Fruit fly (Drosophila melanogaster) whole organism, embryonic: ENCODE measurements around the gene CG8460.
A peak's percentile ranks its signal among the peaks of the same experiment; 100 is the strongest.

Experiments used
- Atf-2 ChIP-seq: fragments of 200-800 bp; sonication (Bioruptor generic); optimal IDR thresholded peaks from 2 replicates; lab custom pipeline; 2016; ENCODE audit warnings: missing biosample characterization, missing genetic modification characterization
- Awh ChIP-seq: fragments of 200-800 bp; sonication (Bioruptor generic); IDR thresholded peaks from 2 replicates; pipeline ENCODE4, ENCODE4 v1.3.6; 2022; ENCODE audit warnings: missing biosample characterization, missing genetic modification characterization
- CG10147 ChIP-seq: fragments of 200-800 bp; sonication (Bioruptor generic); optimal IDR thresholded peaks from 2 replicates; lab custom pipeline; 2019; ENCODE audit warnings: missing biosample characterization, mild to moderate bottlenecking, missing genetic modification characterization, moderate library complexity
- CG12659 ChIP-seq: fragments of 200-800 bp; sonication (Bioruptor generic); optimal IDR thresholded peaks from 3 replicates; lab custom pipeline; 2017; ENCODE audit warnings: mild to moderate bottlenecking, missing biosample characterization, missing genetic modification reagents, missing genetic modification characterization
- CG15269 ChIP-seq: fragments of 200-800 bp; sonication (Bioruptor generic); optimal IDR thresholded peaks from 2 replicates; lab custom pipeline; 2018; ENCODE audit warnings: missing biosample characterization, mild to moderate bottlenecking, missing genetic modification characterization, moderate library complexity
- CG15514 ChIP-seq: fragments of 200-800 bp; sonication (Bioruptor generic); optimal IDR thresholded peaks from 3 replicates; lab custom pipeline; 2017; ENCODE audit warnings: missing biosample characterization, missing genetic modification characterization, mild to moderate bottlenecking, moderate library complexity, missing genetic modification reagents
- CG17568 ChIP-seq: fragments of 200-800 bp; sonication (Bioruptor generic); optimal IDR thresholded peaks from 2 replicates; lab custom pipeline; 2018; ENCODE audit warnings: missing biosample characterization, mild to moderate bottlenecking, missing genetic modification characterization, moderate library complexity
- CG17829 ChIP-seq: fragments of 200-800 bp; optimal IDR thresholded peaks from 2 replicates; lab custom pipeline; 2019; ENCODE audit warnings: missing biosample characterization, mild to moderate bottlenecking, missing genetic modification characterization, moderate library complexity
- CG18599 ChIP-seq: fragments of 200-800 bp; sonication (Bioruptor generic); optimal IDR thresholded peaks from 3 replicates; lab custom pipeline; 2017; ENCODE audit warnings: missing biosample characterization, missing genetic modification characterization, mild to moderate bottlenecking, moderate library complexity, missing genetic modification reagents
- CG4282 ChIP-seq: fragments of 200-800 bp; sonication (Bioruptor generic); optimal IDR thresholded peaks from 2 replicates; lab custom pipeline; 2016; ENCODE audit warnings: missing biosample characterization, missing genetic modification characterization
- CG4328 ChIP-seq: fragments of 200-800 bp; sonication (Bioruptor generic); optimal IDR thresholded peaks from 3 replicates; lab custom pipeline; 2017; ENCODE audit warnings: missing biosample characterization, missing genetic modification reagents, missing genetic modification characterization
- CG43689 ChIP-seq: fragments of 200-800 bp; sonication (Bioruptor generic); IDR thresholded peaks from 2 replicates; pipeline ENCODE4 v1.3.6; 2022; ENCODE audit warnings: missing biosample characterization, missing genetic modification characterization
- CG4730 ChIP-seq: fragments of 200-800 bp; sonication (Bioruptor generic); IDR thresholded peaks from 2 replicates; pipeline ENCODE4 v1.3.6; 2022; ENCODE audit warnings: missing biosample characterization, missing genetic modification characterization
- CG4854 ChIP-seq: fragments of 200-800 bp; sonication (Bioruptor generic); optimal IDR thresholded peaks from 2 replicates; lab custom pipeline; 2016; ENCODE audit warnings: missing biosample characterization, missing genetic modification characterization, inconsistent platforms
- CG6175 ChIP-seq: fragments of 200-800 bp; sonication (Bioruptor generic); IDR thresholded peaks from 3 replicates; pipeline ENCODE4 v1.3.6; 2022; ENCODE audit warnings: missing biosample characterization, missing genetic modification characterization
- CG8478 ChIP-seq: fragments of >200 bp; optimal IDR thresholded peaks from 2 replicates; lab custom pipeline; 2018
- CG9609 ChIP-seq: fragments of 200-800 bp; sonication (Bioruptor generic); optimal IDR thresholded peaks from 3 replicates; lab custom pipeline; 2016; ENCODE audit warnings: missing biosample characterization, missing genetic modification characterization
- CG9876 ChIP-seq: fragments of 200-800 bp; sonication (Bioruptor generic); optimal IDR thresholded peaks from 2 replicates; lab custom pipeline; 2016; ENCODE audit warnings: missing biosample characterization, missing genetic modification characterization
- CG9932 ChIP-seq: fragments of 200-800 bp; sonication (Bioruptor generic); IDR thresholded peaks from 2 replicates; pipeline ENCODE4 v1.3.6; 2022; ENCODE audit warnings: missing biosample characterization, missing genetic modification characterization
- Dll ChIP-seq: fragments of 200-800 bp; sonication (Bioruptor generic); IDR thresholded peaks from 4 replicates; pipeline ENCODE4 v1.3.6; 2022; ENCODE audit warnings: missing biosample characterization, missing genetic modification characterization; ENCODE audit not compliant: partially characterized antibody
- ERR ChIP-seq: fragments of 200-800 bp; sonication (Bioruptor generic); optimal IDR thresholded peaks from 2 replicates; lab custom pipeline; 2016; ENCODE audit warnings: missing biosample characterization, missing genetic modification characterization
- Fer3 ChIP-seq: fragments of 200-800 bp; sonication (Bioruptor generic); optimal IDR thresholded peaks from 2 replicates; lab custom pipeline; 2018; ENCODE audit warnings: missing biosample characterization, mild to moderate bottlenecking, missing genetic modification characterization, moderate library complexity
- GATAe ChIP-seq: fragments of 200-800 bp; sonication (Bioruptor generic); conservative IDR thresholded peaks from 2 replicates; pipeline ENCODE4 v1.3.6; 2022; ENCODE audit warnings: missing biosample characterization, missing genetic modification characterization
- MESR4 ChIP-seq: fragments of 200-800 bp; sonication (Bioruptor generic); optimal IDR thresholded peaks from 2 replicates; lab custom pipeline; 2018; ENCODE audit warnings: missing biosample characterization, mild to moderate bottlenecking, missing genetic modification characterization, moderate library complexity
- Med ChIP-seq: fragments of 200-800 bp; sonication (Bioruptor generic); peaks from one replicate; lab custom pipeline; 2016; ENCODE audit warnings: missing biosample characterization, missing genetic modification characterization, mild to moderate bottlenecking, inconsistent platforms, moderate library complexity
- Optix ChIP-seq: fragments of 200-800 bp; sonication (Bioruptor generic); IDR thresholded peaks from 3 replicates; pipeline ENCODE4 v1.3.6; 2022; ENCODE audit warnings: missing biosample characterization, missing genetic modification characterization
- Vsx1 ChIP-seq: fragments of 200-800 bp; sonication (Bioruptor generic); optimal IDR thresholded peaks from 2 replicates; lab custom pipeline; 2017; ENCODE audit warnings: missing biosample characterization, mild to moderate bottlenecking, missing genetic modification characterization, missing genetic modification reagents
- bsh ChIP-seq, 2 experiments: fragments of 200-800 bp; sonication (Bioruptor generic); optimal IDR thresholded peaks; 2 replicates each; lab custom pipeline; 2017 to 2018; ENCODE audit warnings: mild to moderate bottlenecking in 2 of 2, missing biosample characterization in 2 of 2, missing genetic modification characterization in 2 of 2, moderate library complexity in 1 of 2
- corto ChIP-seq: fragments of 200-800 bp; sonication (Bioruptor generic); optimal IDR thresholded peaks from 2 replicates; lab custom pipeline; 2016; ENCODE audit warnings: missing biosample characterization, mild to moderate bottlenecking, missing genetic modification characterization, moderate library complexity
- cwo ChIP-seq: fragments of 200-800 bp; sonication (Bioruptor generic); optimal IDR thresholded peaks from 3 replicates; lab custom pipeline; 2017; ENCODE audit warnings: missing biosample characterization, missing genetic modification characterization, mild to moderate bottlenecking, moderate library complexity, missing genetic modification reagents
- dmrt11E ChIP-seq: fragments of 200-800 bp; sonication (Bioruptor generic); optimal IDR thresholded peaks from 3 replicates; lab custom pipeline; 2018; ENCODE audit warnings: missing biosample characterization, mild to moderate bottlenecking, missing genetic modification characterization, moderate library complexity
- ewg ChIP-seq: fragments of 200-800 bp; sonication (Bioruptor generic); optimal IDR thresholded peaks from 3 replicates; lab custom pipeline; 2017; ENCODE audit warnings: mild to moderate bottlenecking, missing biosample characterization, missing genetic modification reagents, missing genetic modification characterization
- eyg ChIP-seq: fragments of 200-800 bp; sonication (Bioruptor generic); optimal IDR thresholded peaks from 3 replicates; lab custom pipeline; 2016; ENCODE audit warnings: missing biosample characterization, missing genetic modification characterization
- fd102C ChIP-seq: fragments of 200-800 bp; sonication (Bioruptor generic); optimal IDR thresholded peaks from 2 replicates; lab custom pipeline; 2018; ENCODE audit warnings: missing biosample characterization, mild to moderate bottlenecking, missing genetic modification characterization, moderate library complexity
- fru ChIP-seq: fragments of >200 bp; optimal IDR thresholded peaks from 2 replicates; lab custom pipeline; 2017
- her ChIP-seq: fragments of 200-800 bp; sonication (Bioruptor generic); optimal IDR thresholded peaks from 2 replicates; lab custom pipeline; 2016; ENCODE audit warnings: missing biosample characterization, missing genetic modification characterization
- nau ChIP-seq: fragments of 200-800 bp; sonication (Bioruptor generic); optimal IDR thresholded peaks from 3 replicates; lab custom pipeline; 2017; ENCODE audit warnings: missing biosample characterization, mild to moderate bottlenecking, missing genetic modification characterization, missing genetic modification reagents
- nmo ChIP-seq: fragments of 200-800 bp; sonication (Bioruptor generic); optimal IDR thresholded peaks from 2 replicates; lab custom pipeline; 2018; ENCODE audit warnings: missing biosample characterization, mild to moderate bottlenecking, missing genetic modification characterization, moderate library complexity
- otp ChIP-seq: fragments of 200-800 bp; sonication (Bioruptor generic); IDR thresholded peaks from 3 replicates; pipeline ENCODE4, ENCODE4 v1.3.6; 2022; ENCODE audit warnings: missing biosample characterization, missing genetic modification characterization
- pan ChIP-seq, 4 experiments: fragments of >200 bp in 3 of 4; fragments of 200-800 bp in 1 of 4; sonication (Bioruptor generic) in 1 of 4; optimal IDR thresholded peaks in 3 of 4; IDR thresholded peaks in 1 of 4; 2 replicates each; pipeline versions ENCODE4 v1.3.6 to Lab custom; 2017 to 2022; ENCODE audit warnings: missing biosample characterization in 2 of 4, missing genetic modification characterization in 2 of 4, mixed read lengths in 1 of 4
- repo ChIP-seq: fragments of 200-800 bp; sonication (Bioruptor generic); optimal IDR thresholded peaks from 2 replicates; lab custom pipeline; 2016; ENCODE audit warnings: missing biosample characterization, missing genetic modification characterization
- sim ChIP-seq: fragments of 200-800 bp; sonication (Bioruptor generic); IDR thresholded peaks from 2 replicates; pipeline ENCODE4 v1.3.6; 2022; ENCODE audit warnings: missing biosample characterization, missing genetic modification characterization
- sisA ChIP-seq: fragments of 200-800 bp; sonication (Bioruptor generic); IDR thresholded peaks from 2 replicates; pipeline ENCODE4 v1.3.6; 2022; ENCODE audit warnings: missing biosample characterization, missing genetic modification characterization
- so ChIP-seq: fragments of 200-800 bp; sonication (Bioruptor generic); IDR thresholded peaks from 3 replicates; pipeline ENCODE4 v1.3.6; 2022; ENCODE audit warnings: missing biosample characterization, missing genetic modification characterization
- sob ChIP-seq: fragments of 200-800 bp; sonication (Bioruptor generic); IDR thresholded peaks from 2 replicates; pipeline ENCODE4 v1.3.6; 2022; ENCODE audit warnings: missing biosample characterization, missing genetic modification characterization
- sqz ChIP-seq: fragments of 200-800 bp; sonication (Bioruptor generic); optimal IDR thresholded peaks from 3 replicates; lab custom pipeline; 2018; ENCODE audit warnings: missing biosample characterization, mild to moderate bottlenecking, missing genetic modification characterization
- tap ChIP-seq: fragments of 200-800 bp; optimal IDR thresholded peaks from 3 replicates; lab custom pipeline; 2019; ENCODE audit warnings: missing biosample characterization, mild to moderate bottlenecking, missing genetic modification characterization, moderate library complexity
- tgo ChIP-seq: fragments of 200-800 bp; sonication (Bioruptor generic); IDR thresholded peaks from 3 replicates; pipeline ENCODE4 v1.3.6; 2022; ENCODE audit warnings: missing biosample characterization, missing genetic modification characterization
- vnd ChIP-seq: fragments of 200-800 bp; sonication (Bioruptor generic); IDR thresholded peaks from 3 replicates; pipeline ENCODE4 v1.3.6; 2022; ENCODE audit warnings: missing biosample characterization, missing genetic modification characterization; ENCODE audit not compliant: partially characterized antibody
- zfh1 ChIP-seq: fragments of 200-800 bp; sonication (Bioruptor generic); IDR thresholded peaks from 3 replicates; pipeline ENCODE4 v1.3.6; 2022; ENCODE audit warnings: missing biosample characterization, missing genetic modification characterization

CG8460 gene

dm6 chr2L:8164219-8164618 lies 32.8 kb upstream of the CG8460 start (continued):
- TF ChIP-seq GATAe (no peak), Optix (GFP tag; lab: Robert Waterston, UW) (no peak), nmo (GFP tag; lab: Kevin White, UChicago) (peak; percentile 35), ERR (GFP tag; lab: Kevin White, UChicago) (peak; percentile 7), fru (lab: Kevin White, UChicago) (no peak), CG6175 (GFP tag; lab: Robert Waterston, UW) (no peak), CG17568 (GFP tag; lab: Kevin White, UChicago) (peak; percentile 92), CG4854 (peak; percentile 72), MESR4 (GFP tag; lab: Kevin White, UChicago) (peak; percentile 1), CG8478 (lab: Kevin White, UChicago) (no peak), CG9609 (peak; percentile 28), CG15514 (GFP tag; lab: Kevin White, UChicago) (peak; percentile 54), vnd (GFP tag; lab: Robert Waterston, UW) (no peak), CG4730 (GFP tag; lab: Robert Waterston, UW) (no peak), CG9876 (GFP tag; lab: Kevin White, UChicago) (peak; percentile 34), Med (peak; percentile 90), Awh (peak; percentile 94), dmrt11E (tag; lab: Kevin White, UChicago) (peak; percentile 85), Dll (no peak), corto (no peak), CG4328 (peak; percentile 50), CG10147 (peak; percentile 9), fd102C (GFP tag; lab: Kevin White, UChicago) (peak; percentile 89), zfh1 (peak; percentile 88), CG9932 (no peak), repo (GFP tag; lab: Kevin White, UChicago) (no peak), Fer3 (peak; percentile 78), otp (peak; percentile 86; the same call in 2 of the 3 replicates), her (peak; percentile 29), so (GFP tag; lab: Robert Waterston, UW) (peak; percentile 79; the same call in 2 of the 3 replicates), sqz (peak; percentile 84), CG15269 (tag; lab: Kevin White, UChicago) (peak; percentile 65), CG43689 (GFP tag; lab: Robert Waterston, UW) (peak; percentile 41; the same call in 1 of the 2 replicates), sim (GFP tag; lab: Robert Waterston, UW) (peak; percentile 73), CG4282 (GFP tag; lab: Kevin White, UChicago) (peak; percentile 2), eyg (GFP tag; lab: Kevin White, UChicago) (peak; percentile 61), Atf-2 (GFP tag; lab: Kevin White, UChicago) (peak; percentile 65), CG17829 (peak; percentile 61), Vsx1 (GFP tag; lab: Kevin White, UChicago) (peak; percentile 85), sisA (GFP tag; lab: Robert Waterston, UW) (no peak), sob (GFP tag; lab: Robert Waterston, UW) (peak; percentile 39; the same call in 1 of the 2 replicates), tgo (peak; percentile 18; the same call in 1 of the 3 replicates), cwo (GFP tag; lab: Kevin White, UChicago) (peak; percentile 53), CG18599 (GFP tag; lab: Kevin White, UChicago) (peak; percentile 68), pan (optimal IDR thresholded peaks at IDR 0.05; lab: Kevin White, UChicago) (no peak), pan (GFP tag; optimal IDR thresholded peaks at IDR 0.05 in 1 of 2, IDR thresholded peaks at IDR 0.05 in 1 of 2) (peak in 1 of 2 experiments; percentile 69), CG12659 (peak; percentile 73), nau (GFP tag; lab: Kevin White, UChicago) (peak; percentile 88), ewg (peak; percentile 77), tap (tag; lab: Kevin White, UChicago) (peak; percentile 78), bsh (GFP tag; optimal IDR thresholded peaks at IDR 0.05; lab: Kevin White, UChicago) (peak in 1 of 2 experiments; percentile 90)
